Worm (Caenorhabditis elegans) whole organism, mixed stage, embryonic: Measurements from ENCODE around the gene H20J04.1.

Experiments
- M03D4.4 ChIP-seq: sonication (generic microtip); optimal IDR thresholded peaks from 2 replicates; lab custom pipeline; 2017; ENCODE audit warnings: mild to moderate bottlenecking, missing genetic modification characterization, missing compliant biosample characterization
- bed-3 ChIP-seq: fragments of 200-800 bp; sonication (Bioruptor generic); optimal IDR thresholded peaks from 3 replicates; lab custom pipeline; 2018; ENCODE audit warnings: mild to moderate bottlenecking, missing genetic modification characterization, moderate library complexity, missing compliant biosample characterization
- blmp-1 ChIP-seq: fragments of 150-350 bp; optimal IDR thresholded peaks from 2 replicates; lab custom pipeline; 2014; ENCODE audit warnings: missing biosample characterization, missing genetic modification characterization
- ceh-39 ChIP-seq: fragments of 150-350 bp; optimal IDR thresholded peaks from 2 replicates; lab custom pipeline; 2014; ENCODE audit warnings: missing biosample characterization, missing genetic modification characterization
- ceh-43 ChIP-seq: fragments of 200-800 bp; sonication (Bioruptor generic); optimal IDR thresholded peaks from 2 replicates; lab custom pipeline; 2018; ENCODE audit warnings: mild to moderate bottlenecking, missing genetic modification characterization, moderate library complexity, missing compliant biosample characterization
- ceh-83 ChIP-seq: fragments of 200-800 bp; sonication (Bioruptor generic); optimal IDR thresholded peaks from 2 replicates; lab custom pipeline; 2018; ENCODE audit warnings: mild to moderate bottlenecking, missing genetic modification characterization, missing compliant biosample characterization
- ces-1 ChIP-seq: fragments of 150-350 bp; optimal IDR thresholded peaks from 2 replicates; lab custom pipeline; 2014; ENCODE audit warnings: missing biosample characterization, missing genetic modification reagents, missing genetic modification characterization
- cnd-1 ChIP-seq: fragments of 200-800 bp; sonication (Bioruptor generic); optimal IDR thresholded peaks from 2 replicates; lab custom pipeline; 2018; ENCODE audit warnings: mild to moderate bottlenecking, missing genetic modification characterization, missing compliant biosample characterization
- drap-1 ChIP-seq: fragments of 200-800 bp; sonication (Bioruptor generic); optimal IDR thresholded peaks from 3 replicates; lab custom pipeline; 2018; ENCODE audit warnings: mild to moderate bottlenecking, missing genetic modification characterization, missing compliant biosample characterization
- elt-3 ChIP-seq: fragments of 150-350 bp; optimal IDR thresholded peaks from 2 replicates; lab custom pipeline; 2014; ENCODE audit warnings: missing biosample characterization, missing genetic modification characterization
- flh-1 ChIP-seq: fragments of 200-800 bp; sonication (Bioruptor generic); optimal IDR thresholded peaks from 2 replicates; lab custom pipeline; 2018; ENCODE audit warnings: mild to moderate bottlenecking, missing genetic modification characterization, moderate library complexity, missing compliant biosample characterization
- ham-2 ChIP-seq: fragments of 200-800 bp; sonication (Bioruptor generic); optimal IDR thresholded peaks from 2 replicates; lab custom pipeline; 2018; ENCODE audit warnings: mild to moderate bottlenecking, missing genetic modification characterization, missing compliant biosample characterization
- hlh-1 ChIP-seq: fragments of 150-350 bp; optimal IDR thresholded peaks from 2 replicates; lab custom pipeline; 2014; ENCODE audit warnings: missing biosample characterization, missing genetic modification reagents, missing genetic modification characterization
- lin-13 ChIP-seq: fragments of 150-350 bp; optimal IDR thresholded peaks from 2 replicates; lab custom pipeline; 2014; ENCODE audit warnings: missing biosample characterization, missing genetic modification characterization
- lin-32 ChIP-seq: fragments of 200-800 bp; sonication (Bioruptor generic); optimal IDR thresholded peaks from 2 replicates; lab custom pipeline; 2018; ENCODE audit warnings: mild to moderate bottlenecking, missing genetic modification characterization, missing compliant biosample characterization
- lsy-2 ChIP-seq: fragments of 150-350 bp; optimal IDR thresholded peaks from 2 replicates; lab custom pipeline; 2014; ENCODE audit warnings: missing biosample characterization, missing genetic modification characterization
- mab-5 ChIP-seq: fragments of 150-350 bp; optimal IDR thresholded peaks from 2 replicates; lab custom pipeline; 2014; ENCODE audit warnings: missing biosample characterization, missing genetic modification characterization
- mep-1 ChIP-seq: fragments of 150-350 bp; optimal IDR thresholded peaks from 2 replicates; lab custom pipeline; 2017; ENCODE audit warnings: missing biosample characterization, missing genetic modification reagents, missing genetic modification characterization, inconsistent platforms
- mls-2 ChIP-seq: sonication (generic microtip); optimal IDR thresholded peaks from 2 replicates; lab custom pipeline; 2016; ENCODE audit warnings: mild to moderate bottlenecking, missing genetic modification characterization, moderate library complexity, missing compliant biosample characterization
- nhr-2 ChIP-seq: fragments of 150-350 bp; optimal IDR thresholded peaks from 2 replicates; lab custom pipeline; 2014; ENCODE audit warnings: missing biosample characterization, missing genetic modification characterization
- nhr-28 ChIP-seq: fragments of 150-350 bp; optimal IDR thresholded peaks from 2 replicates; lab custom pipeline; 2014; ENCODE audit warnings: missing biosample characterization, missing genetic modification characterization
- pha-4 ChIP-seq: fragments of 150-350 bp; optimal IDR thresholded peaks from 2 replicates; lab custom pipeline; 2018; ENCODE audit warnings: missing biosample characterization, missing genetic modification reagents, missing genetic modification characterization
- sem-2 ChIP-seq: fragments of 200-800 bp; sonication (Bioruptor generic); optimal IDR thresholded peaks from 2 replicates; lab custom pipeline; 2018; ENCODE audit warnings: mild to moderate bottlenecking, missing genetic modification characterization, missing compliant biosample characterization
- snpc-4 ChIP-seq: fragments of 150-350 bp; optimal IDR thresholded peaks from 2 replicates; lab custom pipeline; 2014; ENCODE audit warnings: missing biosample characterization, missing genetic modification characterization
- sptf-1 ChIP-seq: sonication (generic microtip); optimal IDR thresholded peaks from 2 replicates; lab custom pipeline; 2017; ENCODE audit warnings: mild to moderate bottlenecking, missing genetic modification characterization, moderate library complexity, missing compliant biosample characterization
- tbx-8 ChIP-seq: fragments of 200-800 bp; sonication (Bioruptor generic); optimal IDR thresholded peaks from 2 replicates; lab custom pipeline; 2018; ENCODE audit warnings: mild to moderate bottlenecking, missing genetic modification characterization, moderate library complexity, missing compliant biosample characterization
- unc-120 ChIP-seq: sonication (generic microtip); optimal IDR thresholded peaks from 2 replicates; lab custom pipeline; 2017; ENCODE audit warnings: missing genetic modification characterization, missing compliant biosample characterization; ENCODE audit not compliant: poor library complexity, severe bottlenecking
- unc-39 ChIP-seq: fragments of 150-350 bp; optimal IDR thresholded peaks from 2 replicates; lab custom pipeline; 2014; ENCODE audit warnings: missing biosample characterization, missing genetic modification characterization
- zip-8 ChIP-seq: fragments of 150-350 bp; optimal IDR thresholded peaks from 2 replicates; lab custom pipeline; 2014; ENCODE audit warnings: missing biosample characterization, missing genetic modification characterization
- ztf-11 ChIP-seq: fragments of 150-350 bp; optimal IDR thresholded peaks from 2 replicates; lab custom pipeline; 2014; ENCODE audit warnings: missing biosample characterization, missing genetic modification characterization

Gene H20J04.1

DNA sequence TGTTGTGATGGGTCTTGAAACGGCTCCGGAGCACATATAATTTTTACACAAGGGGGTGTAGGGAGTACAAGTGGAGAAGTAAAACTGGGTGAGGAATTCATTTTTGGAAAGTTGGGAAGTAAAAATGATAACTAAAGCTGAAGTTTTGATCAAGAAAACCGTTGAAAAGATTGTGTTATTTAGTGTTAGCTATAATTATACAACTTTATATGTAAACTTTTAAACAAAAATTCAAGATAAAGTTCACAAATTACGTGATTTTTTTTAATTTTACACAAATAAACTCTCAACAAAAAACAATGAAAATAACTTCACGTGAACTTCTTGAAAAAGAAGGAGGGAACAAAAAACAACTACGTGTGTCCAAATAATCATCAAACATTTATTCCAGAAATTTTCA, at the start of gene H20J04.1, which contains the start of gene H20J04.7:
Gene H20J04.1, plus strand, starts transcription at position 397 of the 400 bp plus-strand sequence.
Gene H20J04.7, minus strand, starts transcription at position 101 of the 400 bp plus-strand sequence.
- no peak for TF ChIP-seq mls-2 (tag; lab: Kevin White, UChicago)
- TF ChIP-seq blmp-1 (tag; lab: Kevin White, UChicago) = no peak
- TF ChIP-seq snpc-4 (tag; lab: Kevin White, UChicago) = no peak
- TF ChIP-seq nhr-2 (tag; lab: Kevin White, UChicago) = no peak
- TF ChIP-seq lin-13 (tag; lab: Kevin White, UChicago) = no peak
- TF ChIP-seq ceh-43 (GFP tag; lab: Kevin White, UChicago) = no peak
- TF ChIP-seq ztf-11 (tag; lab: Kevin White, UChicago) = no peak
- no peak for TF ChIP-seq flh-1 (GFP tag; lab: Kevin White, UChicago)

ce11 chrII:4306921-4307630, 48.3 kb upstream of the H20J04.1 start, which contains the start of gene Y52E8A.3:
Gene Y52E8A.3, minus strand, starts transcription at chrII:4306971.
- no peak for TF ChIP-seq ces-1 (GFP tag; lab: Kevin White, UChicago)
- no peak for TF ChIP-seq mep-1 (tag; lab: Kevin White, UChicago)
- TF ChIP-seq zip-8 (tag; lab: Kevin White, UChicago) = no peak
- no peak for TF ChIP-seq sptf-1 (tag; lab: Kevin White, UChicago)
- no peak for TF ChIP-seq bed-3 (GFP tag; lab: Kevin White, UChicago)
- TF ChIP-seq sem-2 (GFP tag; lab: Kevin White, UChicago) = no peak
- TF ChIP-seq mab-5 = no peak
- TF ChIP-seq lin-32 = no peak
- no peak for TF ChIP-seq nhr-2 (tag; lab: Kevin White, UChicago)
- TF ChIP-seq tbx-8 (GFP tag; lab: Kevin White, UChicago) = no peak
- no peak for TF ChIP-seq elt-3 (tag; lab: Kevin White, UChicago)
- TF ChIP-seq unc-39 (tag; lab: Kevin White, UChicago) = no peak
- no peak for TF ChIP-seq mls-2 (tag; lab: Kevin White, UChicago)
- TF ChIP-seq M03D4.4 (tag; lab: Kevin White, UChicago) = no peak
- no peak for TF ChIP-seq hlh-1 (tag; lab: Kevin White, UChicago)
- TF ChIP-seq flh-1 (GFP tag; lab: Kevin White, UChicago) = no peak
- no peak for TF ChIP-seq ceh-43 (GFP tag; lab: Kevin White, UChicago)
- no peak for TF ChIP-seq nhr-28 (tag; lab: Kevin White, UChicago)
- no peak for TF ChIP-seq ceh-39 (tag; lab: Kevin White, UChicago)
- no peak for TF ChIP-seq lsy-2 (tag; lab: Kevin White, UChicago)

DNA sequence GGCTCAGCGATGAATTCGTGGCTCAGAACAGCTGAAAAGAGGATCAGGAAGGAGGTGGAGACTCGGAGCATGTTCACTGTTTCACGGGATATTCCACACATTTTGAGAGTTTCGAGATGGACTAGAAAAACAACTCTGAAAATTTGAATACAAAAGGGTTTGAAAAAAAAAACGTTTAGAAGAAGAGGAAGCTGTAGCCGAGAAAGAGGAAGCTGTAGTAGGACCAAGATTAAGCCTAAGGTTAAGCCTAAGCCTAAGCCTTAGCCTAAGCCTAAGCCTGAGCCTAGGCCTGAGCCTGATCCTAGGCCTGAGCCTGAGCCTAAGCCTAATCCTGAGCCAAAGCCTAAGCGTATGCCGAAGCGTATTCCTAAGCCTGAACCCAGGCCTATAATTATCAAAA, 43.3 kb upstream of the H20J04.1 start, which contains the start of gene plep-1:
Gene plep-1, minus strand, starts transcription at position 101 of the 400 bp plus-strand sequence.
- TF ChIP-seq unc-120 = no peak
- no peak for TF ChIP-seq ceh-43 (GFP tag; lab: Kevin White, UChicago)

DNA sequence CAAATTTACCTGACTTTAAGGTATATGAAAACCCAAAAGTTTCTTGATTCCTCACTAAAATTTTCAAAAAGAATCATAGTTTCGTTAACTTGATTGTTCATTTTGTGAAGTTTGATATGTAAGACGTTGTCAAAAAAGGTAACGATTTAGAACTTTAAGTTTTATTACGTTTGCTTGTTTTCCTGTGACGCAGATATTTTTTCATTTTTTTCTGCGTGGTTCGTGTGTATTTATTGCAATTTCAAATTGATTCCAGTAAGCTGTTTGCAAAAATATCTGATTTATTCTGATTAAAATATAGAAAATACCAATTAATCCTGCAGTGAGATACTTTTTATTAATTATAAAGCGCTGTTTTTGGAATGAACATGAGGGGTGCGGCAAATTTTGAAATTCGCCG, 39.4 kb upstream of the H20J04.1 start, which contains the start of gene srw-40:
Gene srw-40, minus strand, starts transcription at position 101 of the 400 bp plus-strand sequence.
- TF ChIP-seq drap-1 = no peak
- no peak for TF ChIP-seq mep-1 (tag; lab: Kevin White, UChicago)
- no peak for TF ChIP-seq lin-13 (tag; lab: Kevin White, UChicago)
- no peak for TF ChIP-seq snpc-4 (tag; lab: Kevin White, UChicago)
- TF ChIP-seq ceh-83 = no peak
- TF ChIP-seq sptf-1 (tag; lab: Kevin White, UChicago) = no peak
- TF ChIP-seq unc-120 = no peak
- TF ChIP-seq ham-2 (GFP tag; lab: Kevin White, UChicago) = no peak
- TF ChIP-seq elt-3 (tag; lab: Kevin White, UChicago) = no peak
- TF ChIP-seq nhr-2 (tag; lab: Kevin White, UChicago) = no peak
- no peak for TF ChIP-seq blmp-1 (tag; lab: Kevin White, UChicago)
- no peak for TF ChIP-seq lin-32
- TF ChIP-seq ztf-11 (tag; lab: Kevin White, UChicago) = no peak

ce11 chrII:4319537-4320019, 35.8 kb upstream of the H20J04.1 start, which contains the start of gene Y52E8A.6:
Gene Y52E8A.6, minus strand, starts transcription at chrII:4319969.
- TF ChIP-seq bed-3 (GFP tag; lab: Kevin White, UChicago) (no peak), ceh-43 (GFP tag; lab: Kevin White, UChicago) (no peak), cnd-1 (tag; lab: Kevin White, UChicago) (no peak), mls-2 (tag; lab: Kevin White, UChicago) (no peak), ceh-39 (tag; lab: Kevin White, UChicago) (no peak), lin-13 (tag; lab: Kevin White, UChicago) (no peak), pha-4 (tag; lab: Kevin White, UChicago) (no peak)
- TF ChIP-seq, all 35 proteins: peak for 0
